Worm (Caenorhabditis elegans) whole organism, L1 larva: ENCODE data around the gene Y57G11C.22.

Experiments used
- C04F5.9 ChIP-seq: sonication (generic microtip); optimal IDR thresholded peaks from 2 replicates; lab custom pipeline; 2016; ENCODE audit warnings: missing genetic modification characterization, missing compliant biosample characterization
- Y116A8C.19 ChIP-seq: sonication (generic microtip); optimal IDR thresholded peaks from 2 replicates; lab custom pipeline; 2016; ENCODE audit warnings: missing compliant biosample characterization, missing genetic modification characterization, borderline replicate concordance
- alr-1 ChIP-seq: fragments of 200-800 bp; sonication (Bioruptor generic); optimal IDR thresholded peaks from 2 replicates; lab custom pipeline; 2018; ENCODE audit warnings: borderline replicate concordance, mild to moderate bottlenecking, missing genetic modification characterization, missing compliant biosample characterization
- ama-1 ChIP-seq: fragments of 150-350 bp; optimal IDR thresholded peaks from 2 replicates; lab custom pipeline; 2014
- ceh-8 ChIP-seq: fragments of 200-800 bp; sonication (Bioruptor generic); optimal IDR thresholded peaks from 2 replicates; lab custom pipeline; 2018; ENCODE audit warnings: mild to moderate bottlenecking, missing genetic modification characterization, moderate library complexity, missing compliant biosample characterization
- ceh-90 ChIP-seq: sonication (generic microtip); optimal IDR thresholded peaks from 2 replicates; lab custom pipeline; 2016; ENCODE audit warnings: missing genetic modification characterization, missing compliant biosample characterization
- dpl-1 ChIP-seq, 3 experiments: fragments of 150-350 bp in 2 of 3; sonication (generic microtip) in 1 of 3; optimal IDR thresholded peaks; 2 replicates each; lab custom pipeline; 2014 to 2017; ENCODE audit warnings: missing biosample characterization in 3 of 3, missing genetic modification characterization in 3 of 3, missing genetic modification reagents in 3 of 3
- dsc-1 ChIP-seq: sonication (generic microtip); optimal IDR thresholded peaks from 2 replicates; lab custom pipeline; 2016; ENCODE audit warnings: mild to moderate bottlenecking, missing genetic modification characterization, missing compliant biosample characterization
- efl-1 ChIP-seq, 4 experiments: fragments of 150-350 bp; optimal IDR thresholded peaks in 3 of 4; peaks in 1 of 4; 1 replicate in 1 of 4; 2 replicates in 3 of 4; lab custom pipeline; 2014; ENCODE audit warnings: missing biosample characterization in 2 of 4, missing genetic modification characterization in 2 of 4, missing genetic modification reagents in 2 of 4
- efl-3 ChIP-seq: fragments of 200-800 bp; sonication (Bioruptor generic); optimal IDR thresholded peaks from 2 replicates; lab custom pipeline; 2018; ENCODE audit warnings: mild to moderate bottlenecking, missing genetic modification characterization, missing compliant biosample characterization
- egl-13 ChIP-seq: sonication (generic microtip); optimal IDR thresholded peaks from 2 replicates; lab custom pipeline; 2016; ENCODE audit warnings: missing genotype, missing genetic modification reagents, missing genetic modification characterization, missing compliant biosample characterization
- elt-2 ChIP-seq: sonication (generic microtip); optimal IDR thresholded peaks from 2 replicates; lab custom pipeline; 2016; ENCODE audit warnings: missing genetic modification characterization, mild to moderate bottlenecking, inconsistent platforms, missing compliant biosample characterization, missing genetic modification reagents
- elt-3 ChIP-seq, 6 experiments: fragments of 150-350 bp in 1 of 6; sonication (generic microtip); optimal IDR thresholded peaks; 2 replicates each; lab custom pipeline; 2017 to 2018; ENCODE audit warnings: missing biosample characterization in 6 of 6, missing genetic modification characterization in 6 of 6, inconsistent platforms in 1 of 6
- fkh-10 ChIP-seq: sonication (generic microtip); optimal IDR thresholded peaks from 2 replicates; lab custom pipeline; 2017; ENCODE audit warnings: missing biosample characterization, missing genetic modification reagents, missing genetic modification characterization
- fkh-4 ChIP-seq: sonication (generic microtip); optimal IDR thresholded peaks from 2 replicates; lab custom pipeline; 2016; ENCODE audit warnings: missing compliant biosample characterization, missing genetic modification characterization, borderline replicate concordance
- fkh-8 ChIP-seq: sonication (generic microtip); optimal IDR thresholded peaks from 2 replicates; lab custom pipeline; 2016; ENCODE audit warnings: mild to moderate bottlenecking, missing genetic modification characterization, missing compliant biosample characterization
- fos-1 ChIP-seq: fragments of 150-350 bp; optimal IDR thresholded peaks from 2 replicates; lab custom pipeline; 2014; ENCODE audit warnings: missing biosample characterization, missing genetic modification characterization
- grh-1 ChIP-seq: fragments of 200-800 bp; sonication (Bioruptor generic); IDR thresholded peaks from 2 replicates; pipeline ENCODE4 v1.3.6; 2022; ENCODE audit warnings: missing genetic modification reagents, missing genetic modification characterization, missing compliant biosample characterization
- hlh-17 ChIP-seq: fragments of 200-800 bp; sonication (Bioruptor generic); optimal IDR thresholded peaks from 2 replicates; lab custom pipeline; 2018; ENCODE audit warnings: missing genetic modification characterization, mild to moderate bottlenecking, missing compliant biosample characterization, moderate library complexity, borderline replicate concordance
- hlh-4 ChIP-seq: sonication (generic microtip); optimal IDR thresholded peaks from 2 replicates; lab custom pipeline; 2016; ENCODE audit warnings: mild to moderate bottlenecking, missing genetic modification characterization, missing compliant biosample characterization
- hpl-2 ChIP-seq: fragments of 150-350 bp; optimal IDR thresholded peaks from 2 replicates; lab custom pipeline; 2014; ENCODE audit warnings: missing biosample characterization, missing genetic modification reagents, missing genetic modification characterization
- irx-1 ChIP-seq: sonication (generic microtip); optimal IDR thresholded peaks from 2 replicates; lab custom pipeline; 2016; ENCODE audit warnings: missing genetic modification characterization, missing compliant biosample characterization
- jun-1 ChIP-seq: fragments of 150-350 bp; optimal IDR thresholded peaks from 2 replicates; lab custom pipeline; 2014; ENCODE audit warnings: missing biosample characterization, missing genetic modification reagents, missing genetic modification characterization
- lin-35 ChIP-seq, 2 experiments: fragments of 150-350 bp; optimal IDR thresholded peaks; 2 replicates each; lab custom pipeline; 2014; ENCODE audit warnings: missing biosample characterization in 2 of 2, missing genetic modification characterization in 2 of 2, missing genetic modification reagents in 2 of 2
- lin-39 ChIP-seq: fragments of 150-350 bp; optimal IDR thresholded peaks from 2 replicates; lab custom pipeline; 2014; ENCODE audit warnings: missing biosample characterization, missing genetic modification reagents, missing genetic modification characterization
- mab-9 ChIP-seq: fragments of 200-800 bp; sonication (Bioruptor generic); IDR thresholded peaks from 2 replicates; pipeline ENCODE4 v1.3.6; 2022; ENCODE audit warnings: missing genetic modification reagents, missing genetic modification characterization, missing compliant biosample characterization
- mdl-1 ChIP-seq, 2 experiments: fragments of 150-350 bp; optimal IDR thresholded peaks; 2 replicates each; lab custom pipeline; 2014 to 2017; ENCODE audit warnings: missing biosample characterization in 2 of 2, missing genetic modification characterization in 2 of 2, inconsistent platforms in 1 of 2
- mef-2 ChIP-seq: fragments of 150-350 bp; optimal IDR thresholded peaks from 2 replicates; lab custom pipeline; 2014; ENCODE audit warnings: missing biosample characterization, missing genetic modification characterization
- mep-1 ChIP-seq: fragments of 150-350 bp; optimal IDR thresholded peaks from 2 replicates; lab custom pipeline; 2014; ENCODE audit warnings: missing biosample characterization, missing genetic modification characterization
- nhr-11 ChIP-seq: fragments of 150-350 bp; optimal IDR thresholded peaks from 2 replicates; lab custom pipeline; 2014; ENCODE audit warnings: missing biosample characterization, missing genetic modification characterization
- nhr-12 ChIP-seq: sonication (generic microtip); optimal IDR thresholded peaks from 2 replicates; lab custom pipeline; 2017; ENCODE audit warnings: missing biosample characterization, missing genetic modification characterization
- nhr-28 ChIP-seq: fragments of 150-350 bp; optimal IDR thresholded peaks from 2 replicates; lab custom pipeline; 2014; ENCODE audit warnings: missing biosample characterization, missing genetic modification characterization
- nhr-47 ChIP-seq: sonication (generic microtip); optimal IDR thresholded peaks from 2 replicates; lab custom pipeline; 2016; ENCODE audit warnings: mild to moderate bottlenecking, missing genetic modification characterization, moderate library complexity, missing compliant biosample characterization
- nhr-76 ChIP-seq: sonication (generic microtip); optimal IDR thresholded peaks from 2 replicates; lab custom pipeline; 2017; ENCODE audit warnings: missing biosample characterization, missing genetic modification characterization
- nhr-77 ChIP-seq: fragments of 150-350 bp; optimal IDR thresholded peaks from 2 replicates; lab custom pipeline; 2014; ENCODE audit warnings: missing biosample characterization, missing genetic modification characterization
- nhr-84 ChIP-seq: sonication (generic microtip); optimal IDR thresholded peaks from 2 replicates; lab custom pipeline; 2017; ENCODE audit warnings: missing biosample characterization, missing genetic modification characterization
- nhr-90 ChIP-seq: sonication (generic microtip); optimal IDR thresholded peaks from 2 replicates; lab custom pipeline; 2016; ENCODE audit warnings: mild to moderate bottlenecking, missing genetic modification characterization, missing compliant biosample characterization; ENCODE audit not compliant: poor library complexity
- pax-3 ChIP-seq: fragments of 200-800 bp; sonication (Bioruptor generic); optimal IDR thresholded peaks from 2 replicates; lab custom pipeline; 2018; ENCODE audit warnings: mild to moderate bottlenecking, missing genetic modification characterization, moderate library complexity, missing compliant biosample characterization
- snpc-4 ChIP-seq: fragments of 150-350 bp; optimal IDR thresholded peaks from 2 replicates; lab custom pipeline; 2014; ENCODE audit warnings: missing biosample characterization, missing genetic modification characterization
- sptf-1 ChIP-seq: fragments of 150-350 bp; optimal IDR thresholded peaks from 2 replicates; lab custom pipeline; 2014; ENCODE audit warnings: missing biosample characterization, missing genetic modification characterization
- swsn-7 ChIP-seq: sonication (generic microtip); optimal IDR thresholded peaks from 2 replicates; lab custom pipeline; 2016; ENCODE audit warnings: missing genetic modification characterization, missing compliant biosample characterization
- tbx-2 ChIP-seq: sonication (generic microtip); optimal IDR thresholded peaks from 2 replicates; lab custom pipeline; 2016; ENCODE audit warnings: missing genetic modification characterization, missing compliant biosample characterization
- tlp-1 ChIP-seq: fragments of 150-350 bp; optimal IDR thresholded peaks from 2 replicates; lab custom pipeline; 2014; ENCODE audit warnings: missing biosample characterization, missing genetic modification characterization
- unc-30 ChIP-seq: sonication (generic microtip); optimal IDR thresholded peaks from 2 replicates; lab custom pipeline; 2017; ENCODE audit warnings: missing biosample characterization, missing genetic modification characterization
- unc-86 ChIP-seq: sonication (generic microtip); optimal IDR thresholded peaks from 2 replicates; lab custom pipeline; 2016; ENCODE audit warnings: missing genetic modification characterization, missing compliant biosample characterization
- unc-98 ChIP-seq: fragments of 200-800 bp; sonication (Bioruptor generic); IDR thresholded peaks from 2 replicates; pipeline ENCODE4 v1.3.6; 2022; ENCODE audit warnings: missing genetic modification characterization, missing compliant biosample characterization
- vab-15 ChIP-seq: sonication (generic microtip); optimal IDR thresholded peaks from 2 replicates; lab custom pipeline; 2017; ENCODE audit warnings: missing genotype, mild to moderate bottlenecking, missing genetic modification characterization, missing compliant biosample characterization
- xbp-1 ChIP-seq: sonication (generic microtip); optimal IDR thresholded peaks from 2 replicates; lab custom pipeline; 2016; ENCODE audit warnings: missing genetic modification characterization, missing compliant biosample characterization
- ztf-11 ChIP-seq, 2 experiments: sonication (generic microtip); optimal IDR thresholded peaks; 2 replicates each; lab custom pipeline; 2016 to 2017; ENCODE audit warnings: missing genetic modification characterization in 2 of 2, missing biosample characterization in 1 of 2, missing compliant biosample characterization in 1 of 2

Y57G11C.22 gene

ce11 chrIV:14838095-14838494 is 1.1 kb downstream of the Y57G11C.22 start (continued):
- no peak for TF ChIP-seq efl-3
- TF ChIP-seq unc-30 (tag; lab: Kevin White, UChicago), result no peak
- peak; percentile 32 for TF ChIP-seq ceh-90 (tag; lab: Kevin White, UChicago)
- peak; percentile 1 for TF ChIP-seq hlh-4 (tag; lab: Kevin White, UChicago)
- TF ChIP-seq alr-1 (tag; lab: Kevin White, UChicago), result no peak
- TF ChIP-seq nhr-90 (tag; lab: Kevin White, UChicago), result peak; percentile 93
- TF ChIP-seq unc-98, result no peak
- no peak for TF ChIP-seq egl-13 (tag; lab: Kevin White, UChicago)
- no peak for TF ChIP-seq fkh-10 (GFP tag; lab: Kevin White, UChicago)
- no peak for TF ChIP-seq ama-1 (lab: Kevin White, UChicago)
- TF ChIP-seq unc-86 (tag; lab: Kevin White, UChicago), result peak; percentile 58
- peak; percentile 40 for TF ChIP-seq elt-2 (tag; lab: Kevin White, UChicago)
- no peak for TF ChIP-seq ceh-8 (GFP tag; lab: Kevin White, UChicago)
- TF ChIP-seq fkh-8, result peak; percentile 49
- TF ChIP-seq Y116A8C.19 (tag; lab: Kevin White, UChicago), result no peak
- no peak for TF ChIP-seq nhr-11 (tag; lab: Kevin White, UChicago)
- TF ChIP-seq grh-1, result no peak
- TF ChIP-seq fos-1, result peak; percentile 64
- TF ChIP-seq hpl-2, result peak; percentile 51
- peak in 1 of 2 experiments; percentile 40 for TF ChIP-seq mdl-1 (tag; optimal IDR thresholded peaks at IDR 0.05; lab: Kevin White, UChicago)
- peak in 2 of 6 experiments; percentile 72 to 74 for TF ChIP-seq elt-3 (tag; optimal IDR thresholded peaks at IDR 0.05; lab: Kevin White, UChicago)
- TF ChIP-seq efl-1 (optimal IDR thresholded peaks at IDR 0.05; lab: Kevin White, UChicago), result peak; percentile 73 to 78
- TF ChIP-seq efl-1 (GFP tag; optimal IDR thresholded peaks at IDR 0.05 in 1 of 2; lab: Kevin White, UChicago), result peak; percentile 39 to 93
- TF ChIP-seq nhr-12 (tag; lab: Kevin White, UChicago), result no peak
- TF ChIP-seq sptf-1 (tag; lab: Kevin White, UChicago), result no peak
- TF ChIP-seq dpl-1 (GFP tag; optimal IDR thresholded peaks at IDR 0.05; lab: Kevin White, UChicago), result peak; percentile 60 to 61 (median 60)
- TF ChIP-seq pax-3 (tag; lab: Kevin White, UChicago), result no peak
- peak; percentile 59 for TF ChIP-seq nhr-76 (tag; lab: Kevin White, UChicago)
- peak; percentile 58 for TF ChIP-seq fkh-4
- peak; percentile 85 for TF ChIP-seq mep-1 (tag; lab: Kevin White, UChicago)
- peak; percentile 75 for TF ChIP-seq xbp-1 (tag; lab: Kevin White, UChicago)
- TF ChIP-seq C04F5.9 (tag; lab: Kevin White, UChicago), result peak; percentile 40
- peak in 1 of 2 experiments; percentile 85 for TF ChIP-seq ztf-11 (tag; optimal IDR thresholded peaks at IDR 0.05; lab: Kevin White, UChicago)
- TF ChIP-seq irx-1 (tag; lab: Kevin White, UChicago), result peak; percentile 84
- peak; percentile 67 for TF ChIP-seq jun-1
- TF ChIP-seq nhr-84 (tag; lab: Kevin White, UChicago), result no peak
- peak; percentile 93 for TF ChIP-seq dsc-1 (tag; lab: Kevin White, UChicago)
- TF ChIP-seq lin-39 (tag; lab: Kevin White, UChicago), result peak; percentile 79
- peak; percentile 82 for TF ChIP-seq tbx-2 (tag; lab: Kevin White, UChicago)
- TF ChIP-seq hlh-17 (GFP tag; lab: Kevin White, UChicago), result no peak
- TF ChIP-seq nhr-77 (tag; lab: Kevin White, UChicago), result peak; percentile 55
- peak; percentile 92 for TF ChIP-seq swsn-7 (tag; lab: Kevin White, UChicago)
- peak; percentile 78 for TF ChIP-seq mab-9 (GFP tag; lab: Robert Waterston, UW)
- peak; percentile 93 for TF ChIP-seq nhr-47 (tag; lab: Kevin White, UChicago)
- TF ChIP-seq lin-35 (GFP tag; optimal IDR thresholded peaks at IDR 0.05; lab: Kevin White, UChicago), result peak; percentile 54 to 83
- no peak for TF ChIP-seq nhr-28 (tag; lab: Kevin White, UChicago)
- TF ChIP-seq snpc-4 (tag; lab: Kevin White, UChicago), result peak; percentile 55
- no peak for TF ChIP-seq vab-15 (tag; lab: Kevin White, UChicago)
- TF ChIP-seq mef-2 (tag; lab: Kevin White, UChicago), result no peak
- no peak for TF ChIP-seq tlp-1 (tag; lab: Kevin White, UChicago)
- TF ChIP-seq, all 84 proteins: peak for 52
